Fruit fly (Drosophila melanogaster) whole organism, embryonic: Measurements from ENCODE around the gene piwi.

Source experiments
- Bdp1 ChIP-seq: fragments of 200-800 bp; sonication (Bioruptor generic); optimal IDR thresholded peaks from 3 replicates; lab custom pipeline; 2016; ENCODE audit warnings: missing biosample characterization, missing genetic modification characterization
- Blimp-1 ChIP-seq: fragments of 200-800 bp; sonication (Bioruptor generic); optimal IDR thresholded peaks from 3 replicates; lab custom pipeline; 2018; ENCODE audit warnings: missing biosample characterization, missing genetic modification characterization, mild to moderate bottlenecking, moderate library complexity, missing genetic modification reagents
- CG10267 ChIP-seq: fragments of 200-800 bp; sonication (Bioruptor generic); optimal IDR thresholded peaks from 2 replicates; lab custom pipeline; 2018; ENCODE audit warnings: missing biosample characterization, mild to moderate bottlenecking, missing genetic modification characterization, moderate library complexity
- CG11504 ChIP-seq: fragments of 200-800 bp; sonication (Bioruptor generic); optimal IDR thresholded peaks from 3 replicates; lab custom pipeline; 2019; ENCODE audit warnings: missing biosample characterization, mild to moderate bottlenecking, missing genetic modification characterization, moderate library complexity
- CG12769 ChIP-seq: fragments of 200-800 bp; sonication (Bioruptor generic); optimal IDR thresholded peaks from 2 replicates; lab custom pipeline; 2019; ENCODE audit warnings: missing biosample characterization, mild to moderate bottlenecking, missing genetic modification characterization, moderate library complexity
- CG13287 ChIP-seq: fragments of 200-800 bp; sonication (Bioruptor generic); IDR thresholded peaks from 2 replicates; pipeline ENCODE4 v1.3.6; 2022; ENCODE audit warnings: missing biosample characterization, missing genetic modification characterization; ENCODE audit not compliant: partially characterized antibody
- CG1603 ChIP-seq: fragments of 200-800 bp; sonication (Bioruptor generic); optimal IDR thresholded peaks from 2 replicates; lab custom pipeline; 2019; ENCODE audit warnings: missing biosample characterization, mild to moderate bottlenecking, missing genetic modification characterization, moderate library complexity
- CG16815 ChIP-seq: fragments of 200-800 bp; sonication (Bioruptor generic); optimal IDR thresholded peaks from 3 replicates; lab custom pipeline; 2017; ENCODE audit warnings: missing biosample characterization, mild to moderate bottlenecking, missing genetic modification characterization
- CG18619 ChIP-seq: fragments of 200-800 bp; sonication (Bioruptor generic); optimal IDR thresholded peaks from 3 replicates; lab custom pipeline; 2017; ENCODE audit warnings: missing biosample characterization, mild to moderate bottlenecking, missing genetic modification characterization
- CG2116 ChIP-seq: fragments of 200-800 bp; sonication (Bioruptor generic); optimal IDR thresholded peaks from 3 replicates; lab custom pipeline; 2018; ENCODE audit warnings: missing biosample characterization, mild to moderate bottlenecking, missing genetic modification characterization
- CG4707 ChIP-seq: fragments of 200-800 bp; sonication (Bioruptor generic); optimal IDR thresholded peaks from 2 replicates; lab custom pipeline; 2018; ENCODE audit warnings: missing biosample characterization, mild to moderate bottlenecking, missing genetic modification characterization, moderate library complexity
- CG6254 ChIP-seq: fragments of 200-800 bp; sonication (Bioruptor generic); optimal IDR thresholded peaks from 3 replicates; lab custom pipeline; 2017; ENCODE audit warnings: mild to moderate bottlenecking, missing biosample characterization, missing genetic modification reagents, missing genetic modification characterization
- CG6683 ChIP-seq: fragments of 200-800 bp; sonication (Bioruptor generic); optimal IDR thresholded peaks from 2 replicates; lab custom pipeline; 2017; ENCODE audit warnings: missing biosample characterization, mild to moderate bottlenecking, missing genetic modification characterization, missing genetic modification reagents
- CG7372 ChIP-seq: fragments of 200-800 bp; sonication (Bioruptor generic); IDR thresholded peaks from 2 replicates; pipeline ENCODE4 v1.3.6; 2022; ENCODE audit warnings: missing biosample characterization, missing genetic modification characterization
- CG7928 ChIP-seq: fragments of 200-800 bp; sonication (Bioruptor generic); optimal IDR thresholded peaks from 2 replicates; lab custom pipeline; 2017; ENCODE audit warnings: missing biosample characterization, mild to moderate bottlenecking, missing genetic modification characterization
- CG8290 ChIP-seq, 3 experiments: fragments of 200-800 bp; sonication (Bioruptor generic); optimal IDR thresholded peaks; 2 replicates each; lab custom pipeline; 2016 to 2019; ENCODE audit warnings: missing biosample characterization in 3 of 3, missing genetic modification characterization in 3 of 3, mild to moderate bottlenecking in 2 of 3, moderate library complexity in 1 of 3
- CG9727 ChIP-seq: fragments of 200-800 bp; sonication (Bioruptor generic); optimal IDR thresholded peaks from 3 replicates; lab custom pipeline; 2017; ENCODE audit warnings: missing biosample characterization, mild to moderate bottlenecking, missing genetic modification characterization
- Deaf1 ChIP-seq: fragments of 200-800 bp; optimal IDR thresholded peaks from 3 replicates; lab custom pipeline; 2019; ENCODE audit warnings: missing biosample characterization, mild to moderate bottlenecking, missing genetic modification characterization, moderate library complexity
- HLH4C ChIP-seq: fragments of 200-800 bp; sonication (Bioruptor generic); IDR thresholded peaks from 3 replicates; pipeline ENCODE4 v1.3.6; 2022; ENCODE audit warnings: missing biosample characterization, missing genetic modification characterization; ENCODE audit not compliant: partially characterized antibody
- Hmr ChIP-seq: fragments of 200-800 bp; sonication (Bioruptor generic); optimal IDR thresholded peaks from 3 replicates; lab custom pipeline; 2017; ENCODE audit warnings: mild to moderate bottlenecking, missing biosample characterization, missing genetic modification reagents, missing genetic modification characterization
- Hmx ChIP-seq: fragments of 200-800 bp; sonication (Bioruptor generic); optimal IDR thresholded peaks from 2 replicates; lab custom pipeline; 2016; ENCODE audit warnings: missing biosample characterization, missing genetic modification characterization
- Jarid2 ChIP-seq: fragments of 200-800 bp; sonication (Bioruptor generic); optimal IDR thresholded peaks from 3 replicates; lab custom pipeline; 2017; ENCODE audit warnings: mild to moderate bottlenecking, missing biosample characterization, missing genetic modification reagents, missing genetic modification characterization
- Lpt ChIP-seq: fragments of >200 bp; optimal IDR thresholded peaks from 2 replicates; lab custom pipeline; 2018; ENCODE audit warnings: missing biosample characterization, missing genetic modification characterization
- MBD-R2 ChIP-seq: fragments of 200-800 bp; sonication (Bioruptor generic); IDR thresholded peaks from 2 replicates; pipeline ENCODE4 v1.3.6; 2022; ENCODE audit warnings: missing biosample characterization, missing genetic modification characterization
- dmrt11E ChIP-seq: fragments of 200-800 bp; sonication (Bioruptor generic); optimal IDR thresholded peaks from 3 replicates; lab custom pipeline; 2018; ENCODE audit warnings: missing biosample characterization, mild to moderate bottlenecking, missing genetic modification characterization, moderate library complexity
- en ChIP-seq: fragments of 200-800 bp; sonication (Bioruptor generic); optimal IDR thresholded peaks from 2 replicates; lab custom pipeline; 2016; ENCODE audit warnings: missing biosample characterization, missing genetic modification characterization
- gem ChIP-seq: fragments of 200-800 bp; sonication (Bioruptor generic); optimal IDR thresholded peaks from 2 replicates; lab custom pipeline; 2019; ENCODE audit warnings: missing biosample characterization, mild to moderate bottlenecking, missing genetic modification characterization, moderate library complexity
- gfzf ChIP-seq: fragments of 200-800 bp; sonication (Bioruptor generic); optimal IDR thresholded peaks from 2 replicates; lab custom pipeline; 2016; ENCODE audit warnings: missing biosample characterization, mild to moderate bottlenecking, missing genetic modification characterization, moderate library complexity
- gsb-n ChIP-seq: fragments of 200-800 bp; sonication (Bioruptor generic); optimal IDR thresholded peaks from 3 replicates; lab custom pipeline; 2018; ENCODE audit warnings: missing biosample characterization, mild to moderate bottlenecking, missing genetic modification characterization
- nmo ChIP-seq: fragments of 200-800 bp; sonication (Bioruptor generic); optimal IDR thresholded peaks from 2 replicates; lab custom pipeline; 2018; ENCODE audit warnings: missing biosample characterization, mild to moderate bottlenecking, missing genetic modification characterization, moderate library complexity
- onecut ChIP-seq: fragments of 200-800 bp; sonication (Bioruptor generic); IDR thresholded peaks from 2 replicates; pipeline ENCODE4 v1.3.6; 2022; ENCODE audit warnings: missing biosample characterization, missing genetic modification characterization
- pnt ChIP-seq: fragments of 200-800 bp; sonication (Bioruptor generic); optimal IDR thresholded peaks from 3 replicates; lab custom pipeline; 2016; ENCODE audit warnings: missing biosample characterization, missing genetic modification characterization
- psq ChIP-seq: fragments of 200-800 bp; sonication (Bioruptor generic); optimal IDR thresholded peaks from 2 replicates; lab custom pipeline; 2017; ENCODE audit warnings: missing biosample characterization, missing genetic modification characterization
- sd ChIP-seq: fragments of 200-800 bp; sonication (Bioruptor generic); optimal IDR thresholded peaks from 3 replicates; lab custom pipeline; 2018; ENCODE audit warnings: missing biosample characterization, mild to moderate bottlenecking, missing genetic modification characterization, moderate library complexity
- seq ChIP-seq: fragments of 200-800 bp; sonication (Bioruptor generic); IDR thresholded peaks from 2 replicates; pipeline ENCODE4 v1.3.6; 2022; ENCODE audit warnings: missing biosample characterization, missing genetic modification characterization
- stc ChIP-seq: fragments of 200-800 bp; sonication (Bioruptor generic); IDR thresholded peaks from 2 replicates; pipeline ENCODE4 v1.3.6; 2022; ENCODE audit warnings: missing biosample characterization, missing genetic modification characterization
- stwl ChIP-seq: fragments of 200-800 bp; sonication (Bioruptor generic); optimal IDR thresholded peaks from 3 replicates; lab custom pipeline; 2018; ENCODE audit warnings: missing biosample characterization, mild to moderate bottlenecking, missing genetic modification characterization, moderate library complexity
- yki ChIP-seq: fragments of >200 bp; optimal IDR thresholded peaks from 3 replicates; lab custom pipeline; 2018
- z ChIP-seq: fragments of 200-800 bp; sonication (Bioruptor generic); IDR thresholded peaks from 3 replicates; pipeline ENCODE4 v1.3.6; 2022; ENCODE audit warnings: missing biosample characterization, missing genetic modification characterization

Gene piwi

dm6 chr2L:10964493-10964892, 22.7 kb downstream of the piwi start (continued):
- peak; percentile 74 for TF ChIP-seq CG11504 (tag; lab: Kevin White, UChicago)
- no peak for TF ChIP-seq CG7928
- TF ChIP-seq onecut, result 0 out of 2 replicates have a peak, but pooled peaks have one; percentile 18
- TF ChIP-seq CG2116 (GFP tag; lab: Kevin White, UChicago), result no peak
- TF ChIP-seq psq, result no peak
- TF ChIP-seq Bdp1 (GFP tag; lab: Kevin White, UChicago), result peak; percentile 14
- TF ChIP-seq gem (tag; lab: Kevin White, UChicago), result peak; percentile 33
- peak; percentile 2 for TF ChIP-seq CG12769 (tag; lab: Kevin White, UChicago)
- TF ChIP-seq stwl, result peak; percentile 93
- TF ChIP-seq Jarid2 (GFP tag; lab: Kevin White, UChicago), result no peak
- TF ChIP-seq HLH4C, result no peak
- no peak for TF ChIP-seq en (GFP tag; lab: Kevin White, UChicago)
- no peak for TF ChIP-seq Lpt
- TF ChIP-seq CG16815 (GFP tag; lab: Kevin White, UChicago), result no peak
- TF ChIP-seq gsb-n (tag; lab: Kevin White, UChicago), result peak; percentile 29
- no peak for TF ChIP-seq gfzf (GFP tag; lab: Kevin White, UChicago)
- TF ChIP-seq pnt (GFP tag; lab: Kevin White, UChicago), result no peak
- peak; percentile 68 for TF ChIP-seq CG8290 (GFP tag; optimal IDR thresholded peaks at IDR 0.05; lab: Kevin White, UChicago)
- TF ChIP-seq CG8290 (tag; optimal IDR thresholded peaks at IDR 0.05; lab: Kevin White, UChicago), result peak; percentile 64 to 83
- TF ChIP-seq dmrt11E (tag; lab: Kevin White, UChicago), result peak; percentile 24
- TF ChIP-seq seq (GFP tag; lab: Robert Waterston, UW), result no peak
- no peak for TF ChIP-seq stc
- peak; percentile 36; the same call in 1 of the 2 replicates for TF ChIP-seq MBD-R2 (GFP tag; lab: Robert Waterston, UW)
- no peak for TF ChIP-seq Hmx (GFP tag; lab: Kevin White, UChicago)
- peak; percentile 46 for TF ChIP-seq CG10267 (tag; lab: Kevin White, UChicago)
- TF ChIP-seq CG9727, result no peak
- peak; percentile 52 for TF ChIP-seq CG1603 (tag; lab: Kevin White, UChicago)
- peak; percentile 16 for TF ChIP-seq Hmr (GFP tag; lab: Kevin White, UChicago)
- TF ChIP-seq CG7372 (GFP tag; lab: Robert Waterston, UW), result no peak
- peak; percentile 92 for TF ChIP-seq sd (tag; lab: Kevin White, UChicago)
- peak; percentile 58 for TF ChIP-seq nmo
- no peak for TF ChIP-seq CG13287
- TF ChIP-seq yki (lab: Kevin White, UChicago), result no peak
- TF ChIP-seq Blimp-1 (GFP tag; lab: Kevin White, UChicago), result no peak
- TF ChIP-seq CG18619 (GFP tag; lab: Kevin White, UChicago), result no peak
- no peak for TF ChIP-seq CG6683 (GFP tag; lab: Kevin White, UChicago)
- TF ChIP-seq CG4707, result no peak
- TF ChIP-seq CG6254 (GFP tag; lab: Kevin White, UChicago), result no peak

DNA sequence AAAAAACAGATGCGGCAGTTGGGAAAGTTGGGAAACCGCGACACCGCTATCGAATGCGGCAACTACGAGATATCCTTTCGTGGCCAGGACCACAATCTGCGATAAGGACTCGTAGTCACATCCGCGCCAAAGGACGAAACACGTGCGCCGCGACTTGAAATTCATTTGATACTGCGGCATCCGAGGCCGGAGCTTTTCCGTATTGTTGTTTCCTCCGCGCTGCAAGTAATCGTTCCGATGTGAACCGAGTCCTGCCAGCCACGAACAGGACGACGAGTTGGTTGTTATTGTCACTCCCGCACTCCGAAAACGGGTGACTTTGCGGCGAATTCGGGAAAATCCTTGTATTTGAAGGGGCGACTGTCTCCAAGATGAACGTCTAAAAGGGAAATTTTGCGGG, 23.2 kb downstream of the piwi start, which contains the start of gene dpr2:
Gene dpr2, minus strand, starts transcription at position 175 of the 400 bp plus-strand sequence.
- TF ChIP-seq Deaf1 (tag; lab: Kevin White, UChicago) (peak; percentile 94), CG8290 (GFP tag; optimal IDR thresholded peaks at IDR 0.05; lab: Kevin White, UChicago) (no peak), CG8290 (tag; optimal IDR thresholded peaks at IDR 0.05; lab: Kevin White, UChicago) (no peak), z (GFP tag; lab: Robert Waterston, UW) (0 out of 3 replicates have a peak, but pooled peaks have one; percentile 23)
